Worm (Caenorhabditis elegans) whole organism, young adult: ENCODE results near the gene gur-3.

ENCODE experiments used
- Y67H2A.10 ChIP-seq: fragments of 200-800 bp; sonication (Bioruptor generic); conservative IDR thresholded peaks from 2 replicates; pipeline ENCODE4 v1.3.6; 2022; ENCODE audit warnings: missing genetic modification reagents, missing genetic modification characterization, missing compliant biosample characterization
- pbrm-1 ChIP-seq: fragments of 200-800 bp; sonication (Bioruptor generic); IDR thresholded peaks from 2 replicates; pipeline ENCODE4 v1.3.6; 2022; ENCODE audit warnings: missing genetic modification reagents, missing genetic modification characterization, missing compliant biosample characterization

DNA sequence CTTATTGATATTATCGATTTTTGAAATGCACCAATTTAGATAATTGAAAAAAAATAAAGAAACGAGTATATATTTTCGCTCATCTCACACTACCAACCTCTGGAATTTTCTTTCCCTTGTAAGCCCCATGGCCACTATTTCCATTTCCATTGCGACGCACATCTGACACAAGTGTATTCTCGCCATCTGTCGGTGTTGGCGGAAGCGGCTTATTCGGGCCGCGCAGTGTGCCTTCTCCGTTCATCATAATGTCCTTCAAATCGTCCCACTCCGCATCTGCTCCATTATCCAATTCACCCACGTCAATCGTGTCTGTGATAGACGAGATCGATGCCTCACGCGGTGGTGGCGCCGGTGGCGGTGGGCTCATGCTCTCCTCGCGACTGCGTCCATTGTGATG, 18.6 kb upstream of the gur-3 start:
- TF ChIP-seq Y67H2A.10 (GFP tag; lab: Robert Waterston, UW) (no peak), pbrm-1 (GFP tag; lab: Robert Waterston, UW) (no peak)
